Fruit fly (Drosophila melanogaster) whole organism, wandering third instar larva: ENCODE data around the gene Nf-YA.
A peak's percentile ranks its signal among the peaks of the same experiment; 100 is the strongest.

Experiments used
- CG9705 ChIP-seq: fragments of 200-800 bp; sonication (Bioruptor generic); optimal IDR thresholded peaks from 2 replicates; lab custom pipeline; 2018; ENCODE audit warnings: missing biosample characterization, mild to moderate bottlenecking, missing genetic modification characterization
- Hr78 ChIP-seq: fragments of >200 bp; optimal IDR thresholded peaks from 2 replicates; lab custom pipeline; 2017; ENCODE audit warnings: missing biosample characterization, missing genetic modification characterization
- Jra ChIP-seq: sonication (Bioruptor generic); optimal IDR thresholded peaks from 2 replicates; lab custom pipeline; 2016; ENCODE audit warnings: missing biosample characterization, missing genetic modification characterization
- dsf ChIP-seq: sonication (Bioruptor generic); optimal IDR thresholded peaks from 2 replicates; lab custom pipeline; 2016; ENCODE audit warnings: missing biosample characterization, missing genetic modification characterization, borderline replicate concordance
- lola ChIP-seq: fragments of >200 bp; optimal IDR thresholded peaks from 2 replicates; lab custom pipeline; 2017; ENCODE audit warnings: missing biosample characterization, missing genetic modification characterization

dm6 chr3L:9399013-9399750 lies 42.9 kb downstream of the Nf-YA start, which contains the start of gene CG4080:
- TF ChIP-seq lola, result no peak
- TF ChIP-seq CG9705 (GFP tag; lab: Kevin White, UChicago), result no peak
- TF ChIP-seq dsf (GFP tag; lab: Kevin White, UChicago), result peak; percentile 2
- TF ChIP-seq Jra (GFP tag; lab: Kevin White, UChicago), result no peak
- TF ChIP-seq Hr78 (GFP tag; lab: Kevin White, UChicago), result no peak
